Worm (Caenorhabditis elegans) whole organism, midembryonic: ENCODE data around the gene C55B6.5.

Source experiments
- T22C8.4 ChIP-seq: fragments of 200-800 bp; sonication (Bioruptor generic); IDR thresholded peaks from 2 replicates; pipeline ENCODE4 v1.3.6; 2022; ENCODE audit warnings: missing genetic modification characterization, missing compliant biosample characterization
- flt-1 ChIP-seq: fragments of 200-800 bp; sonication (Bioruptor generic); IDR thresholded peaks from 2 replicates; pipeline ENCODE4 v1.3.6; 2022; ENCODE audit warnings: missing genetic modification characterization, missing compliant biosample characterization
- klf-2 ChIP-seq: fragments of 200-800 bp; sonication (Bioruptor generic); conservative IDR thresholded peaks from 2 replicates; pipeline ENCODE4 v1.3.6; 2022; ENCODE audit warnings: missing genetic modification reagents, missing genetic modification characterization, missing compliant biosample characterization
- med-1 ChIP-seq: sonication (generic microtip); optimal IDR thresholded peaks from 2 replicates; lab custom pipeline; 2017; ENCODE audit warnings: missing genetic modification characterization, mild to moderate bottlenecking, missing compliant biosample characterization, antibody characterized with exemption, missing genetic modification reagents; ENCODE audit not compliant: insufficient read depth
- tab-1 ChIP-seq: fragments of 200-800 bp; sonication (Bioruptor generic); IDR thresholded peaks from 2 replicates; pipeline ENCODE4 v1.3.6; 2022; ENCODE audit warnings: missing genetic modification characterization, missing compliant biosample characterization
- ztf-23 ChIP-seq: fragments of 200-800 bp; sonication (Bioruptor generic); IDR thresholded peaks from 2 replicates; pipeline ENCODE4 v1.3.6; 2022; ENCODE audit warnings: missing genetic modification reagents, missing genetic modification characterization, missing compliant biosample characterization

- TF ChIP-seq flt-1 (no peak), klf-2 (GFP tag; lab: Robert Waterston, UW) (no peak), T22C8.4 (GFP tag; lab: Robert Waterston, UW) (no peak), med-1 (GFP tag; lab: Kevin White, UChicago) (no peak), ztf-23 (GFP tag; lab: Robert Waterston, UW) (no peak), tab-1 (GFP tag; lab: Robert Waterston, UW) (no peak)
These were observed 11.0 kb downstream of the C55B6.5 start, which contains the start of gene dnj-7 for ce11 chrX:7193894-7194614.
